Worm (Caenorhabditis elegans): ENCODE results near the gene R02E4.1.

ce11 chrX:4142202-4142601 is 37.9 kb upstream of the R02E4.1 start:
- TF ChIP-seq him-1 (tag; optimal IDR thresholded peaks at IDR 0.05) = no peak
- TF ChIP-seq dao-5 (tag; optimal IDR thresholded peaks at IDR 0.05) = no peak
- no peak for TF ChIP-seq W03F9.2 (tag; optimal IDR thresholded peaks at IDR 0.05)
